Worm (Caenorhabditis elegans) whole organism, L2 larva: ENCODE measurements around the gene F53H8.3.

Source experiments
- C34F6.9 ChIP-seq: fragments of 150-350 bp; optimal IDR thresholded peaks from 2 replicates; lab custom pipeline; 2014; ENCODE audit warnings: missing biosample characterization, missing genetic modification characterization
- F13H6.1 ChIP-seq: sonication (generic microtip); optimal IDR thresholded peaks from 2 replicates; lab custom pipeline; 2016; ENCODE audit warnings: missing genetic modification characterization, missing compliant biosample characterization
- R02D3.7 ChIP-seq: fragments of 150-350 bp; optimal IDR thresholded peaks from 2 replicates; lab custom pipeline; 2014; ENCODE audit warnings: missing biosample characterization, missing genetic modification characterization
- aly-2 ChIP-seq: fragments of 150-350 bp; optimal IDR thresholded peaks from 2 replicates; lab custom pipeline; 2014; ENCODE audit warnings: missing biosample characterization, missing genetic modification characterization
- ceh-82 ChIP-seq: fragments of 150-350 bp; optimal IDR thresholded peaks from 2 replicates; lab custom pipeline; 2014; ENCODE audit warnings: missing biosample characterization, missing genetic modification characterization
- crh-2 ChIP-seq: sonication (generic microtip); optimal IDR thresholded peaks from 2 replicates; lab custom pipeline; 2017; ENCODE audit warnings: missing biosample characterization, missing genetic modification characterization
- elt-1 ChIP-seq: fragments of 150-350 bp; optimal IDR thresholded peaks from 2 replicates; lab custom pipeline; 2014; ENCODE audit warnings: missing biosample characterization, missing genetic modification characterization
- fos-1 ChIP-seq: fragments of 150-350 bp; optimal IDR thresholded peaks from 2 replicates; lab custom pipeline; 2014; ENCODE audit warnings: missing biosample characterization, missing genetic modification characterization
- gmeb-1 ChIP-seq: fragments of 150-350 bp; optimal IDR thresholded peaks from 2 replicates; lab custom pipeline; 2014; ENCODE audit warnings: missing biosample characterization, missing genetic modification characterization
- lin-11 ChIP-seq: fragments of 150-350 bp; sonication (generic microtip); optimal IDR thresholded peaks from 2 replicates; lab custom pipeline; 2014; ENCODE audit warnings: missing biosample characterization, missing genetic modification characterization, inconsistent platforms, mixed read lengths
- lin-13 ChIP-seq: fragments of 150-350 bp; optimal IDR thresholded peaks from 2 replicates; lab custom pipeline; 2014; ENCODE audit warnings: missing biosample characterization, missing genetic modification reagents, missing genetic modification characterization
- lin-39 ChIP-seq: fragments of 150-350 bp; optimal IDR thresholded peaks from 2 replicates; lab custom pipeline; 2014; ENCODE audit warnings: missing biosample characterization, missing genetic modification reagents, missing genetic modification characterization
- lsy-2 ChIP-seq, 2 experiments: fragments of 150-350 bp in 1 of 2; sonication (generic microtip) in 1 of 2; optimal IDR thresholded peaks; 2 replicates each; lab custom pipeline; 2014 to 2017; ENCODE audit warnings: missing biosample characterization in 2 of 2, missing genetic modification characterization in 2 of 2
- mdl-1 ChIP-seq, 2 experiments: fragments of 150-350 bp in 1 of 2; sonication (generic microtip) in 1 of 2; optimal IDR thresholded peaks; 2 replicates each; lab custom pipeline; 2017; ENCODE audit warnings: missing biosample characterization in 2 of 2, missing genetic modification characterization in 2 of 2
- nhr-11 ChIP-seq: fragments of 150-350 bp; optimal IDR thresholded peaks from 2 replicates; lab custom pipeline; 2014; ENCODE audit warnings: missing biosample characterization, missing genetic modification characterization
- nhr-12 ChIP-seq: fragments of 150-350 bp; optimal IDR thresholded peaks from 2 replicates; lab custom pipeline; 2014; ENCODE audit warnings: missing biosample characterization, missing genetic modification characterization
- nhr-129 ChIP-seq: fragments of 150-350 bp; optimal IDR thresholded peaks from 2 replicates; lab custom pipeline; 2014; ENCODE audit warnings: missing biosample characterization, missing genetic modification characterization
- nhr-21 ChIP-seq: fragments of 150-350 bp; optimal IDR thresholded peaks from 2 replicates; lab custom pipeline; 2014; ENCODE audit warnings: missing biosample characterization, missing genetic modification characterization
- nhr-237 ChIP-seq: fragments of 150-350 bp; optimal IDR thresholded peaks from 2 replicates; lab custom pipeline; 2014; ENCODE audit warnings: missing biosample characterization, missing genetic modification characterization
- nhr-25 ChIP-seq: fragments of 150-350 bp; sonication (generic microtip); optimal IDR thresholded peaks from 3 replicates; lab custom pipeline; 2014; ENCODE audit warnings: missing biosample characterization, missing genetic modification characterization
- nhr-77 ChIP-seq: fragments of 150-350 bp; optimal IDR thresholded peaks from 2 replicates; lab custom pipeline; 2014; ENCODE audit warnings: missing biosample characterization, missing genetic modification characterization
- peb-1 ChIP-seq: fragments of 150-350 bp; optimal IDR thresholded peaks from 2 replicates; lab custom pipeline; 2014; ENCODE audit warnings: missing biosample characterization, missing genetic modification characterization
- sem-4 ChIP-seq: fragments of 150-350 bp; optimal IDR thresholded peaks from 2 replicates; lab custom pipeline; 2014; ENCODE audit warnings: missing biosample characterization, missing genetic modification reagents, missing genetic modification characterization
- skn-1 ChIP-seq: sonication (generic microtip); optimal IDR thresholded peaks from 2 replicates; lab custom pipeline; 2017; ENCODE audit warnings: missing biosample characterization, missing genetic modification characterization
- sma-3 ChIP-seq: sonication (generic microtip); optimal IDR thresholded peaks from 2 replicates; lab custom pipeline; 2016; ENCODE audit warnings: missing genetic modification reagents, missing genetic modification characterization, missing compliant biosample characterization
- sma-9 ChIP-seq, 2 experiments: fragments of 150-350 bp in 1 of 2; sonication (generic microtip) in 1 of 2; optimal IDR thresholded peaks; 2 replicates each; lab custom pipeline; 2014 to 2016; ENCODE audit warnings: missing genetic modification characterization in 2 of 2, mild to moderate bottlenecking in 1 of 2, missing biosample characterization in 1 of 2, missing compliant biosample characterization in 1 of 2, missing genetic modification reagents in 1 of 2, moderate library complexity in 1 of 2
- unc-55 ChIP-seq: fragments of 150-350 bp; sonication (generic microtip); optimal IDR thresholded peaks from 3 replicates; lab custom pipeline; 2014; ENCODE audit warnings: missing biosample characterization, missing genetic modification reagents, missing genetic modification characterization
- ztf-1 ChIP-seq: fragments of 200-800 bp; sonication (Bioruptor generic); conservative IDR thresholded peaks from 2 replicates; pipeline ENCODE4 v1.3.6; 2022; ENCODE audit warnings: missing genetic modification characterization, missing compliant biosample characterization
- ztf-11 ChIP-seq: sonication (generic microtip); optimal IDR thresholded peaks from 2 replicates; lab custom pipeline; 2017; ENCODE audit warnings: missing biosample characterization, missing genetic modification characterization
- ztf-4 ChIP-seq: fragments of 150-350 bp; optimal IDR thresholded peaks from 2 replicates; lab custom pipeline; 2014; ENCODE audit warnings: missing biosample characterization, missing genetic modification characterization

The F53H8.3 gene

ce11 chrX:949466-949865, 11.1 kb downstream of the F53H8.3 start (continued):
- peak; percentile 83 for TF ChIP-seq ztf-4 (tag; lab: Kevin White, UChicago)
- peak; percentile 91 for TF ChIP-seq lin-13
- no peak for TF ChIP-seq ceh-82 (tag; lab: Kevin White, UChicago)

ce11 chrX:950482-950881, 12.1 kb downstream of the F53H8.3 start, which contains the start of gene arr-1:
Gene arr-1, plus strand, starts transcription at chrX:950782.
- no peak for TF ChIP-seq lsy-2 (tag; optimal IDR thresholded peaks at IDR 0.05; lab: Kevin White, UChicago)
- no peak for TF ChIP-seq sem-4 (tag; lab: Kevin White, UChicago)
- TF ChIP-seq ztf-4 (tag; lab: Kevin White, UChicago), result no peak
- TF ChIP-seq nhr-21 (tag; lab: Kevin White, UChicago), result no peak
- TF ChIP-seq peb-1 (tag; lab: Kevin White, UChicago), result no peak
- no peak for TF ChIP-seq ceh-82 (tag; lab: Kevin White, UChicago)
- no peak for TF ChIP-seq mdl-1 (tag; optimal IDR thresholded peaks at IDR 0.05; lab: Kevin White, UChicago)
- no peak for TF ChIP-seq fos-1 (tag; lab: Kevin White, UChicago)
- no peak for TF ChIP-seq nhr-237 (tag; lab: Kevin White, UChicago)
- no peak for TF ChIP-seq ztf-1 (GFP tag; lab: Robert Waterston, UW)
- no peak for TF ChIP-seq unc-55 (GFP tag; lab: Kevin White, UChicago)
- TF ChIP-seq lin-11 (tag; lab: Kevin White, UChicago), result no peak
- no peak for TF ChIP-seq nhr-12
- no peak for TF ChIP-seq sma-9 (GFP tag; optimal IDR thresholded peaks at IDR 0.05; lab: Kevin White, UChicago)
- no peak for TF ChIP-seq sma-9 (tag; optimal IDR thresholded peaks at IDR 0.05; lab: Kevin White, UChicago)
- no peak for TF ChIP-seq skn-1

ce11 chrX:952557-953083, 14.3 kb downstream of the F53H8.3 start:
- TF ChIP-seq C34F6.9 (tag; lab: Kevin White, UChicago), result peak; percentile 32
- TF ChIP-seq nhr-25 (tag; lab: Kevin White, UChicago), result no peak
- TF ChIP-seq unc-55 (GFP tag; lab: Kevin White, UChicago), result peak; percentile 5
- no peak for TF ChIP-seq nhr-11 (tag; lab: Kevin White, UChicago)
- TF ChIP-seq aly-2 (tag; lab: Kevin White, UChicago), result no peak
- peak; percentile 16 for TF ChIP-seq F13H6.1 (tag; lab: Kevin White, UChicago)
- no peak for TF ChIP-seq elt-1 (tag; lab: Kevin White, UChicago)
- no peak for TF ChIP-seq ztf-1 (GFP tag; lab: Robert Waterston, UW)
- peak; percentile 19 for TF ChIP-seq sma-9 (GFP tag; optimal IDR thresholded peaks at IDR 0.05; lab: Kevin White, UChicago)
- TF ChIP-seq sma-9 (tag; optimal IDR thresholded peaks at IDR 0.05; lab: Kevin White, UChicago), result no peak
- TF ChIP-seq lsy-2 (tag; optimal IDR thresholded peaks at IDR 0.05; lab: Kevin White, UChicago), result peak in 1 of 2 experiments; percentile 23

ce11 chrX:954499-955061, 16.2 kb downstream of the F53H8.3 start, which contains the start of gene apm-3:
Gene apm-3, plus strand, starts transcription at chrX:954975.
- peak; percentile 55 for TF ChIP-seq C34F6.9 (tag; lab: Kevin White, UChicago)
- peak; percentile 48 for TF ChIP-seq unc-55 (GFP tag; lab: Kevin White, UChicago)
- TF ChIP-seq ztf-11 (tag; lab: Kevin White, UChicago), result no peak
- TF ChIP-seq lin-13, result peak; percentile 5
- TF ChIP-seq lin-39 (tag; lab: Kevin White, UChicago), result no peak
- peak; percentile 58 for TF ChIP-seq nhr-129 (tag; lab: Kevin White, UChicago)
- TF ChIP-seq sma-9 (GFP tag; optimal IDR thresholded peaks at IDR 0.05; lab: Kevin White, UChicago), result peak; percentile 30
- TF ChIP-seq sma-9 (tag; optimal IDR thresholded peaks at IDR 0.05; lab: Kevin White, UChicago), result no peak
- peak; percentile 15 for TF ChIP-seq crh-2 (tag; lab: Kevin White, UChicago)
- TF ChIP-seq lsy-2 (tag; optimal IDR thresholded peaks at IDR 0.05; lab: Kevin White, UChicago), result peak in 1 of 2 experiments; percentile 41

- TF ChIP-seq nhr-237 (tag; lab: Kevin White, UChicago), result no peak
- no peak for TF ChIP-seq fos-1 (tag; lab: Kevin White, UChicago)
- TF ChIP-seq gmeb-1 (tag; lab: Kevin White, UChicago), result no peak
- TF ChIP-seq ceh-82 (tag; lab: Kevin White, UChicago), result no peak
- no peak for TF ChIP-seq sma-9 (GFP tag; optimal IDR thresholded peaks at IDR 0.05; lab: Kevin White, UChicago)
- no peak for TF ChIP-seq sma-9 (tag; optimal IDR thresholded peaks at IDR 0.05; lab: Kevin White, UChicago)
- no peak for TF ChIP-seq sma-3 (GFP tag; lab: Kevin White, UChicago)
- TF ChIP-seq nhr-77 (tag; lab: Kevin White, UChicago), result no peak
- no peak for TF ChIP-seq R02D3.7 (tag; lab: Kevin White, UChicago)
- no peak for TF ChIP-seq ztf-1 (GFP tag; lab: Robert Waterston, UW)
Observed at ce11 chrX:957581-957980, 19.2 kb downstream of the F53H8.3 start, which contains the start of gene chil-10. Gene chil-10, plus strand, starts transcription at chrX:957881.
